Worm (Caenorhabditis elegans): ENCODE data around the gene F53H2.3.

DNA sequence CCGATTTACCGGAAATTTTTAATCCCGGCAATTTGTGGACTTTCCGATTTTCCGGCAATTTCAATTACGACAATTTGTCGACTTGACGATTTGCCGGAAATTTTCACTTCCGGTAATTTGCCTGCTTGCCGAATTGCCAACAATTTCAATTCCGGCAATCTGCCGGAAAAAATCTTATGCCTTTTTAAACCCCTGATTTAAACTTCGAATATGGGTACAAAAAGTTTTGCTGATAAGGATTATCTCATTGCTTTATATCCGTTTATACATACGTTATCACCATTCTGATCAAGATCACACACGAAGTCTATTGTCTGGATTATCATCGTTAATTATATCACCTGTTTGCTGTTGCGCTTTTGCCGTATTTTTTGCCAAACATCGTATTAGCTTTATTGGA lies 55.1 kb downstream of the F53H2.3 start, which contains the start of gene grd-11:
- no peak for TF ChIP-seq him-1 (tag; optimal IDR thresholded peaks at IDR 0.05)
- no peak for TF ChIP-seq W03F9.2 (tag; optimal IDR thresholded peaks at IDR 0.05)
